Worm (Caenorhabditis elegans) whole organism, midembryonic: ENCODE measurements around the gene srh-74.

Experiments
- T22C8.4 ChIP-seq: fragments of 200-800 bp; sonication (Bioruptor generic); IDR thresholded peaks from 2 replicates; pipeline ENCODE4 v1.3.6; 2022; ENCODE audit warnings: missing genetic modification characterization, missing compliant biosample characterization
- flt-1 ChIP-seq: fragments of 200-800 bp; sonication (Bioruptor generic); IDR thresholded peaks from 2 replicates; pipeline ENCODE4 v1.3.6; 2022; ENCODE audit warnings: missing genetic modification characterization, missing compliant biosample characterization
- klf-2 ChIP-seq: fragments of 200-800 bp; sonication (Bioruptor generic); conservative IDR thresholded peaks from 2 replicates; pipeline ENCODE4 v1.3.6; 2022; ENCODE audit warnings: missing genetic modification reagents, missing genetic modification characterization, missing compliant biosample characterization
- med-1 ChIP-seq: sonication (generic microtip); optimal IDR thresholded peaks from 2 replicates; lab custom pipeline; 2017; ENCODE audit warnings: missing genetic modification characterization, mild to moderate bottlenecking, missing compliant biosample characterization, antibody characterized with exemption, missing genetic modification reagents; ENCODE audit not compliant: insufficient read depth
- tab-1 ChIP-seq: fragments of 200-800 bp; sonication (Bioruptor generic); IDR thresholded peaks from 2 replicates; pipeline ENCODE4 v1.3.6; 2022; ENCODE audit warnings: missing genetic modification characterization, missing compliant biosample characterization
- ztf-23 ChIP-seq: fragments of 200-800 bp; sonication (Bioruptor generic); IDR thresholded peaks from 2 replicates; pipeline ENCODE4 v1.3.6; 2022; ENCODE audit warnings: missing genetic modification reagents, missing genetic modification characterization, missing compliant biosample characterization
- ztf-29 ChIP-seq: fragments of 200-800 bp; sonication (Bioruptor generic); IDR thresholded peaks from 2 replicates; pipeline ENCODE4 v1.3.6; 2022; ENCODE audit warnings: missing genetic modification reagents, missing genetic modification characterization, missing compliant biosample characterization

DNA sequence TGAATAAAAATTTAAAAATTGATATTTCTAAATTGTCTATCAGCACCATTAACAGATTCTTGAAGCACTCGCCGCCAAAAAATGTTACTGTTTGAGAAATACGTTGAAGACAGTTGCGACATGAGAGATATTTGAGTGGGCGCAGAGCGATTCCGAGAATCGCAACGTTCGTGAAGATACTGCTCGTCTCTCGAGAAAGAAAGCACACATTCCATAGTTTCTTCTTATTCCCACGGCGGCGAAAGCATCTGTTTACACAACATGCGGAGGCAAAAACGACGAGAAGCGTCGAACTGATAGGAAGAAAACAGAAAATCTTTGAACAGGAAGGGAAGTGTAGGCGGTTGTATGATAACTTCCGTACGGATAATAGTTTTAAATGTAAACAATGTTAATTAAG, 33.9 kb upstream of the srh-74 start:
- no peak for TF ChIP-seq flt-1 (GFP tag; lab: Robert Waterston, UW)
- no peak for TF ChIP-seq tab-1
- TF ChIP-seq med-1 (GFP tag; lab: Kevin White, UChicago), result no peak
- no peak for TF ChIP-seq ztf-23 (GFP tag; lab: Robert Waterston, UW)
- no peak for TF ChIP-seq klf-2 (GFP tag; lab: Robert Waterston, UW)
- TF ChIP-seq T22C8.4 (GFP tag; lab: Robert Waterston, UW), result no peak
- no peak for TF ChIP-seq ztf-29
